Worm (Caenorhabditis elegans) whole organism, mixed stage, embryonic: ENCODE data around the gene Y45F3A.5.

Experiments used
- M03D4.4 ChIP-seq: sonication (generic microtip); optimal IDR thresholded peaks from 2 replicates; lab custom pipeline; 2017; ENCODE audit warnings: mild to moderate bottlenecking, missing genetic modification characterization, missing compliant biosample characterization
- bed-3 ChIP-seq: fragments of 200-800 bp; sonication (Bioruptor generic); optimal IDR thresholded peaks from 3 replicates; lab custom pipeline; 2018; ENCODE audit warnings: mild to moderate bottlenecking, missing genetic modification characterization, moderate library complexity, missing compliant biosample characterization
- ceh-43 ChIP-seq: fragments of 200-800 bp; sonication (Bioruptor generic); optimal IDR thresholded peaks from 2 replicates; lab custom pipeline; 2018; ENCODE audit warnings: mild to moderate bottlenecking, missing genetic modification characterization, moderate library complexity, missing compliant biosample characterization
- ceh-83 ChIP-seq: fragments of 200-800 bp; sonication (Bioruptor generic); optimal IDR thresholded peaks from 2 replicates; lab custom pipeline; 2018; ENCODE audit warnings: mild to moderate bottlenecking, missing genetic modification characterization, missing compliant biosample characterization
- ces-1 ChIP-seq: fragments of 150-350 bp; optimal IDR thresholded peaks from 2 replicates; lab custom pipeline; 2014; ENCODE audit warnings: missing biosample characterization, missing genetic modification reagents, missing genetic modification characterization
- cnd-1 ChIP-seq: fragments of 200-800 bp; sonication (Bioruptor generic); optimal IDR thresholded peaks from 2 replicates; lab custom pipeline; 2018; ENCODE audit warnings: mild to moderate bottlenecking, missing genetic modification characterization, missing compliant biosample characterization
- elt-1 ChIP-seq: sonication (generic microtip); optimal IDR thresholded peaks from 2 replicates; lab custom pipeline; 2017; ENCODE audit warnings: missing genetic modification characterization, mild to moderate bottlenecking, missing compliant biosample characterization, antibody characterized with exemption, moderate library complexity, borderline replicate concordance; ENCODE audit not compliant: insufficient read depth
- elt-3 ChIP-seq: fragments of 150-350 bp; optimal IDR thresholded peaks from 2 replicates; lab custom pipeline; 2014; ENCODE audit warnings: missing biosample characterization, missing genetic modification characterization
- flh-1 ChIP-seq: fragments of 200-800 bp; sonication (Bioruptor generic); optimal IDR thresholded peaks from 2 replicates; lab custom pipeline; 2018; ENCODE audit warnings: mild to moderate bottlenecking, missing genetic modification characterization, moderate library complexity, missing compliant biosample characterization
- ham-2 ChIP-seq: fragments of 200-800 bp; sonication (Bioruptor generic); optimal IDR thresholded peaks from 2 replicates; lab custom pipeline; 2018; ENCODE audit warnings: mild to moderate bottlenecking, missing genetic modification characterization, missing compliant biosample characterization
- hlh-1 ChIP-seq: fragments of 150-350 bp; optimal IDR thresholded peaks from 2 replicates; lab custom pipeline; 2014; ENCODE audit warnings: missing biosample characterization, missing genetic modification reagents, missing genetic modification characterization
- lin-13 ChIP-seq: fragments of 150-350 bp; optimal IDR thresholded peaks from 2 replicates; lab custom pipeline; 2014; ENCODE audit warnings: missing biosample characterization, missing genetic modification characterization
- lin-32 ChIP-seq: fragments of 200-800 bp; sonication (Bioruptor generic); optimal IDR thresholded peaks from 2 replicates; lab custom pipeline; 2018; ENCODE audit warnings: mild to moderate bottlenecking, missing genetic modification characterization, missing compliant biosample characterization
- lsy-2 ChIP-seq: fragments of 150-350 bp; optimal IDR thresholded peaks from 2 replicates; lab custom pipeline; 2014; ENCODE audit warnings: missing biosample characterization, missing genetic modification characterization
- mep-1 ChIP-seq: fragments of 150-350 bp; optimal IDR thresholded peaks from 2 replicates; lab custom pipeline; 2017; ENCODE audit warnings: missing biosample characterization, missing genetic modification reagents, missing genetic modification characterization, inconsistent platforms
- mls-2 ChIP-seq: sonication (generic microtip); optimal IDR thresholded peaks from 2 replicates; lab custom pipeline; 2016; ENCODE audit warnings: mild to moderate bottlenecking, missing genetic modification characterization, moderate library complexity, missing compliant biosample characterization
- nhr-2 ChIP-seq: fragments of 150-350 bp; optimal IDR thresholded peaks from 2 replicates; lab custom pipeline; 2014; ENCODE audit warnings: missing biosample characterization, missing genetic modification characterization
- nhr-237 ChIP-seq: fragments of 150-350 bp; optimal IDR thresholded peaks from 2 replicates; lab custom pipeline; 2014; ENCODE audit warnings: missing biosample characterization, missing genetic modification characterization
- nhr-28 ChIP-seq: fragments of 150-350 bp; optimal IDR thresholded peaks from 2 replicates; lab custom pipeline; 2014; ENCODE audit warnings: missing biosample characterization, missing genetic modification characterization
- nhr-76 ChIP-seq: sonication (generic microtip); optimal IDR thresholded peaks from 2 replicates; lab custom pipeline; 2017; ENCODE audit warnings: missing biosample characterization, missing genetic modification characterization
- sem-2 ChIP-seq: fragments of 200-800 bp; sonication (Bioruptor generic); optimal IDR thresholded peaks from 2 replicates; lab custom pipeline; 2018; ENCODE audit warnings: mild to moderate bottlenecking, missing genetic modification characterization, missing compliant biosample characterization
- snpc-4 ChIP-seq: fragments of 150-350 bp; optimal IDR thresholded peaks from 2 replicates; lab custom pipeline; 2014; ENCODE audit warnings: missing biosample characterization, missing genetic modification characterization
- sptf-1 ChIP-seq: sonication (generic microtip); optimal IDR thresholded peaks from 2 replicates; lab custom pipeline; 2017; ENCODE audit warnings: mild to moderate bottlenecking, missing genetic modification characterization, moderate library complexity, missing compliant biosample characterization
- tbx-8 ChIP-seq: fragments of 200-800 bp; sonication (Bioruptor generic); optimal IDR thresholded peaks from 2 replicates; lab custom pipeline; 2018; ENCODE audit warnings: mild to moderate bottlenecking, missing genetic modification characterization, moderate library complexity, missing compliant biosample characterization
- unc-120 ChIP-seq: sonication (generic microtip); optimal IDR thresholded peaks from 2 replicates; lab custom pipeline; 2017; ENCODE audit warnings: missing genetic modification characterization, missing compliant biosample characterization; ENCODE audit not compliant: poor library complexity, severe bottlenecking
- unc-39 ChIP-seq: fragments of 150-350 bp; optimal IDR thresholded peaks from 2 replicates; lab custom pipeline; 2014; ENCODE audit warnings: missing biosample characterization, missing genetic modification characterization
- unc-62 ChIP-seq: fragments of 150-350 bp; optimal IDR thresholded peaks from 2 replicates; lab custom pipeline; 2014; ENCODE audit warnings: missing biosample characterization, missing genetic modification reagents, missing genetic modification characterization
- zip-8 ChIP-seq: fragments of 150-350 bp; optimal IDR thresholded peaks from 2 replicates; lab custom pipeline; 2014; ENCODE audit warnings: missing biosample characterization, missing genetic modification characterization
- ztf-11 ChIP-seq: fragments of 150-350 bp; optimal IDR thresholded peaks from 2 replicates; lab custom pipeline; 2014; ENCODE audit warnings: missing biosample characterization, missing genetic modification characterization

Gene Y45F3A.5

ce11 chrIII:10560296-10560695 lies 25.8 kb downstream of the Y45F3A.5 start, which contains the start of gene rab-30:
rab-30 (plus strand) TSS chrIII:10560596.
- TF ChIP-seq unc-39 (tag; lab: Kevin White, UChicago) (no peak), sem-2 (no peak), nhr-237 (tag; lab: Kevin White, UChicago) (no peak), zip-8 (tag; lab: Kevin White, UChicago) (no peak), lsy-2 (tag; lab: Kevin White, UChicago) (no peak), unc-62 (GFP tag; lab: Kevin White, UChicago) (no peak)

- TF ChIP-seq tbx-8 (GFP tag; lab: Kevin White, UChicago) (no peak), lin-32 (GFP tag; lab: Kevin White, UChicago) (no peak), ceh-83 (GFP tag; lab: Kevin White, UChicago) (no peak), ces-1 (GFP tag; lab: Kevin White, UChicago) (no peak), zip-8 (tag; lab: Kevin White, UChicago) (no peak), sem-2 (no peak), bed-3 (no peak), snpc-4 (tag; lab: Kevin White, UChicago) (no peak), nhr-76 (tag; lab: Kevin White, UChicago) (no peak)
Observed at ce11 chrIII:10557910-10558309, 28.2 kb downstream of the Y45F3A.5 start, which contains the start of gene T21C12.4. T21C12.4 (minus strand) TSS chrIII:10558010.

ce11 chrIII:10552929-10553328 lies 33.2 kb downstream of the Y45F3A.5 start, which contains the start of gene T21C12.8:
T21C12.8 (minus strand) TSS chrIII:10553029.
- TF ChIP-seq tbx-8 (GFP tag; lab: Kevin White, UChicago) (no peak), unc-39 (tag; lab: Kevin White, UChicago) (no peak), hlh-1 (tag; lab: Kevin White, UChicago) (no peak), unc-120 (tag; lab: Kevin White, UChicago) (no peak), unc-62 (GFP tag; lab: Kevin White, UChicago) (no peak), mls-2 (no peak), elt-1 (tag; lab: Kevin White, UChicago) (no peak), ztf-11 (tag; lab: Kevin White, UChicago) (no peak), M03D4.4 (no peak), nhr-2 (tag; lab: Kevin White, UChicago) (no peak), nhr-28 (tag; lab: Kevin White, UChicago) (no peak), bed-3 (no peak), sptf-1 (tag; lab: Kevin White, UChicago) (no peak), snpc-4 (tag; lab: Kevin White, UChicago) (no peak), lin-13 (tag; lab: Kevin White, UChicago) (no peak)

ce11 chrIII:10538757-10539213 lies 47.4 kb downstream of the Y45F3A.5 start, which contains the start of gene nlp-68:
nlp-68 (minus strand) TSS chrIII:10539163.
- TF ChIP-seq cnd-1 (tag; lab: Kevin White, UChicago) (no peak), ham-2 (GFP tag; lab: Kevin White, UChicago) (no peak), M03D4.4 (no peak), mep-1 (tag; lab: Kevin White, UChicago) (no peak), lsy-2 (tag; lab: Kevin White, UChicago) (no peak), mls-2 (no peak)

- TF ChIP-seq nhr-28 (tag; lab: Kevin White, UChicago), result no peak
- TF ChIP-seq flh-1 (GFP tag; lab: Kevin White, UChicago), result no peak
- no peak for TF ChIP-seq mep-1 (tag; lab: Kevin White, UChicago)
- no peak for TF ChIP-seq nhr-237 (tag; lab: Kevin White, UChicago)
- TF ChIP-seq ham-2 (GFP tag; lab: Kevin White, UChicago), result no peak
- no peak for TF ChIP-seq mls-2
- no peak for TF ChIP-seq hlh-1 (tag; lab: Kevin White, UChicago)
- TF ChIP-seq bed-3, result no peak
- no peak for TF ChIP-seq ceh-43 (GFP tag; lab: Kevin White, UChicago)
- TF ChIP-seq sem-2, result no peak
- TF ChIP-seq elt-3 (tag; lab: Kevin White, UChicago), result no peak
- no peak for TF ChIP-seq unc-120 (tag; lab: Kevin White, UChicago)
- TF ChIP-seq ztf-11 (tag; lab: Kevin White, UChicago), result no peak
- TF ChIP-seq elt-1 (tag; lab: Kevin White, UChicago), result no peak
- TF ChIP-seq, all 35 proteins: peak for 0
Observed at ce11 chrIII:10537558-10537957, 48.6 kb downstream of the Y45F3A.5 start.
